Worm (Caenorhabditis elegans) whole organism, midembryonic: ENCODE results near the gene rcan-1.

Experiments
- T22C8.4 ChIP-seq: fragments of 200-800 bp; sonication (Bioruptor generic); IDR thresholded peaks from 2 replicates; pipeline ENCODE4 v1.3.6; 2022; ENCODE audit warnings: missing genetic modification characterization, missing compliant biosample characterization
- cog-1 ChIP-seq: sonication (generic microtip); optimal IDR thresholded peaks from 2 replicates; lab custom pipeline; 2016; ENCODE audit warnings: missing genetic modification characterization, missing compliant biosample characterization
- flt-1 ChIP-seq: fragments of 200-800 bp; sonication (Bioruptor generic); IDR thresholded peaks from 2 replicates; pipeline ENCODE4 v1.3.6; 2022; ENCODE audit warnings: missing genetic modification characterization, missing compliant biosample characterization
- klf-2 ChIP-seq: fragments of 200-800 bp; sonication (Bioruptor generic); conservative IDR thresholded peaks from 2 replicates; pipeline ENCODE4 v1.3.6; 2022; ENCODE audit warnings: missing genetic modification reagents, missing genetic modification characterization, missing compliant biosample characterization
- med-1 ChIP-seq: sonication (generic microtip); optimal IDR thresholded peaks from 2 replicates; lab custom pipeline; 2017; ENCODE audit warnings: missing genetic modification characterization, mild to moderate bottlenecking, missing compliant biosample characterization, antibody characterized with exemption, missing genetic modification reagents; ENCODE audit not compliant: insufficient read depth
- ref-1 ChIP-seq: fragments of 200-800 bp; sonication (Bioruptor generic); conservative IDR thresholded peaks from 2 replicates; pipeline ENCODE4 v1.3.6; 2022; ENCODE audit warnings: missing genetic modification reagents, missing genetic modification characterization, missing compliant biosample characterization
- tab-1 ChIP-seq: fragments of 200-800 bp; sonication (Bioruptor generic); IDR thresholded peaks from 2 replicates; pipeline ENCODE4 v1.3.6; 2022; ENCODE audit warnings: missing genetic modification characterization, missing compliant biosample characterization
- ztf-23 ChIP-seq: fragments of 200-800 bp; sonication (Bioruptor generic); IDR thresholded peaks from 2 replicates; pipeline ENCODE4 v1.3.6; 2022; ENCODE audit warnings: missing genetic modification reagents, missing genetic modification characterization, missing compliant biosample characterization
- ztf-29 ChIP-seq: fragments of 200-800 bp; sonication (Bioruptor generic); IDR thresholded peaks from 2 replicates; pipeline ENCODE4 v1.3.6; 2022; ENCODE audit warnings: missing genetic modification reagents, missing genetic modification characterization, missing compliant biosample characterization

ce11 chrIII:5708024-5708423 lies 24.1 kb upstream of the rcan-1 start:
- TF ChIP-seq T22C8.4 (GFP tag; lab: Robert Waterston, UW) = no peak
- no peak for TF ChIP-seq ref-1
- no peak for TF ChIP-seq med-1 (GFP tag; lab: Kevin White, UChicago)
- TF ChIP-seq flt-1 (GFP tag; lab: Robert Waterston, UW) = no peak
- TF ChIP-seq klf-2 = no peak
- no peak for TF ChIP-seq tab-1
- TF ChIP-seq ztf-23 (GFP tag; lab: Robert Waterston, UW) = no peak
- no peak for TF ChIP-seq cog-1 (tag; lab: Kevin White, UChicago)
- no peak for TF ChIP-seq ztf-29 (GFP tag; lab: Robert Waterston, UW)
